Worm (Caenorhabditis elegans) whole organism, L3 larva: Measurements from ENCODE around the gene pst-2.

Experiments
- ZK546.5 ChIP-seq: sonication (generic microtip); optimal IDR thresholded peaks from 2 replicates; lab custom pipeline; 2017; ENCODE audit warnings: missing biosample characterization, missing genetic modification characterization
- fos-1 ChIP-seq: fragments of 150-350 bp; optimal IDR thresholded peaks from 2 replicates; lab custom pipeline; 2014; ENCODE audit warnings: missing biosample characterization, missing genetic modification characterization
- jun-1 ChIP-seq: fragments of 150-350 bp; optimal IDR thresholded peaks from 2 replicates; lab custom pipeline; 2014; ENCODE audit warnings: missing biosample characterization, missing genetic modification reagents, missing genetic modification characterization
- nhr-12 ChIP-seq: fragments of 150-350 bp; optimal IDR thresholded peaks from 2 replicates; lab custom pipeline; 2014; ENCODE audit warnings: missing biosample characterization, missing genetic modification characterization
- nhr-237 ChIP-seq: fragments of 150-350 bp; optimal IDR thresholded peaks from 2 replicates; lab custom pipeline; 2014; ENCODE audit warnings: missing biosample characterization, missing genetic modification characterization
- tbx-2 ChIP-seq: sonication (generic microtip); optimal IDR thresholded peaks from 2 replicates; lab custom pipeline; 2016; ENCODE audit warnings: mild to moderate bottlenecking, missing genetic modification characterization, missing compliant biosample characterization
- unc-62 ChIP-seq: fragments of 150-350 bp; sonication (generic microtip); optimal IDR thresholded peaks from 4 replicates; lab custom pipeline; 2014; ENCODE audit warnings: missing biosample characterization, missing genetic modification reagents, missing genetic modification characterization
- ztf-11 ChIP-seq: fragments of 150-350 bp; optimal IDR thresholded peaks from 2 replicates; lab custom pipeline; 2014; ENCODE audit warnings: missing biosample characterization, missing genetic modification characterization
- ztf-4 ChIP-seq: fragments of 150-350 bp; optimal IDR thresholded peaks from 2 replicates; lab custom pipeline; 2014; ENCODE audit warnings: missing biosample characterization, missing genetic modification characterization

ce11 chrIII:5718385-5718784, 38.2 kb downstream of the pst-2 start:
- TF ChIP-seq jun-1 (tag; lab: Kevin White, UChicago) (no peak), nhr-12 (no peak), ZK546.5 (tag; lab: Kevin White, UChicago) (no peak), unc-62 (no peak), ztf-11 (no peak), nhr-237 (tag; lab: Kevin White, UChicago) (no peak), fos-1 (tag; lab: Kevin White, UChicago) (no peak), ztf-4 (tag; lab: Kevin White, UChicago) (no peak), tbx-2 (tag; lab: Kevin White, UChicago) (no peak)
